Worm (Caenorhabditis elegans): ENCODE data around the gene nmur-1.

nmur-1 gene

DNA sequence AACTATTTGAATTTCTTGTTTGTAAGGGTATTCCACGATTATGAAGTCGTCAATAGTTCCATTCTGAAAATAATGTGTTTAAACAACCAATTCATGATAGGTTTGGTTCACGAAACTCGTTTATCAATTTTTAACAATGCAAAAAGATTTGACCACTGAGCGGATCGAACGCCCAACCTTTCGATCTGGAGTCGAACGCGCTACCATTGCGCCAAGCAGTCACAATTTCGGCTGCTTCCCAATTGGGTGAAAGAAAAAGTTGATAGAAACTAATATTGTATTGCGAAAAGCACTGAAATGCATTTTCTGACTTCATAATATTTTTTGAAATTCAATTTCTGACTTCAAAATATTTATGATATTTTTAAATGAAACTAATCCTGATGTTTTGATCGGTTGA, 35.8 kb upstream of the nmur-1 start:
- TF ChIP-seq duxl-1 (tag; optimal IDR thresholded peaks at IDR 0.05; ENCODE audit: poor library complexity) (peak; percentile 56), set-16 (GFP tag; IDR thresholded peaks at IDR 0.05) (no peak), F37D6.2 (tag; optimal IDR thresholded peaks at IDR 0.05) (no peak), nhr-6 (tag; optimal IDR thresholded peaks at IDR 0.05) (no peak), dmd-9 (GFP tag; IDR thresholded peaks at IDR 0.05) (no peak), Y75B8A.6 (GFP tag; IDR thresholded peaks at IDR 0.05) (no peak), ceh-44 (GFP tag; IDR thresholded peaks at IDR 0.05) (peak; percentile 73; the same call in 1 of the 2 replicates), nhr-41 (GFP tag; IDR thresholded peaks at IDR 0.05) (no peak), tag-97 (GFP tag; IDR thresholded peaks at IDR 0.05) (no peak), snpc-1.2 (GFP tag; IDR thresholded peaks at IDR 0.05) (no peak; the same call in 1 of the 2 replicates), tra-1 (GFP tag; IDR thresholded peaks at IDR 0.05) (no peak), dmd-6 (GFP tag; IDR thresholded peaks at IDR 0.05) (no peak), vab-7 (GFP tag; IDR thresholded peaks at IDR 0.05) (peak; percentile 64), nhr-25 (tag; optimal IDR thresholded peaks at IDR 0.05; ENCODE audit: borderline replicate concordance, insufficient read depth) (no peak), ceh-32 (tag; optimal IDR thresholded peaks at IDR 0.05; ENCODE audit: poor library complexity) (no peak), Y48G9A.11 (GFP tag; IDR thresholded peaks at IDR 0.05) (no peak), egl-43 (GFP tag; IDR thresholded peaks at IDR 0.05) (0 out of 2 replicates have a peak, but pooled peaks have one; percentile 47), ZK337.2 (GFP tag; IDR thresholded peaks at IDR 0.05) (no peak), Y105C5A.15 (GFP tag; IDR thresholded peaks at IDR 0.05) (0 out of 2 replicates have a peak, but pooled peaks have one; percentile 60), unc-130 (GFP tag; optimal IDR thresholded peaks at IDR 0.05) (no peak), lin-39 (tag; optimal IDR thresholded peaks at IDR 0.05) (no peak), gei-8 (GFP tag; optimal IDR thresholded peaks at IDR 0.05) (no peak), arid-1 (GFP tag; conservative IDR thresholded peaks at IDR 0.05) (0 out of 2 replicates have a peak, but pooled peaks have one; percentile 26), mxl-2 (GFP tag; conservative IDR thresholded peaks at IDR 0.05) (no peak), zfp-3 (GFP tag; conservative IDR thresholded peaks at IDR 0.05) (no peak), nhr-28 (tag; optimal IDR thresholded peaks at IDR 0.05) (no peak), ZK546.5 (tag; optimal IDR thresholded peaks at IDR 0.05) (no peak), jun-1 (tag; optimal IDR thresholded peaks at IDR 0.05) (no peak), zip-2 (tag; optimal IDR thresholded peaks at IDR 0.05) (no peak), egl-27 (tag; optimal IDR thresholded peaks at IDR 0.05) (no peak), lsy-2 (tag; optimal IDR thresholded peaks at IDR 0.05) (no peak), mep-1 (tag; optimal IDR thresholded peaks at IDR 0.05) (no peak), mdt-29 (GFP tag; IDR thresholded peaks at IDR 0.05) (no peak), ceh-62 (tag; optimal IDR thresholded peaks at IDR 0.05) (no peak), zfp-2 (tag; optimal IDR thresholded peaks at IDR 0.05) (no peak), ztf-11 (tag; optimal IDR thresholded peaks at IDR 0.05) (no peak), hlh-30 (tag; optimal IDR thresholded peaks at IDR 0.05; ENCODE audit: insufficient read depth) (peak; percentile 4), nhr-237 (tag; optimal IDR thresholded peaks at IDR 0.05) (no peak), hmg-1.1 (GFP tag; IDR thresholded peaks at IDR 0.05) (no peak), daf-12 (tag; optimal IDR thresholded peaks at IDR 0.05) (no peak), unc-39 (tag; optimal IDR thresholded peaks at IDR 0.05) (no peak), mes-2 (tag; optimal IDR thresholded peaks at IDR 0.05; ENCODE audit: poor library complexity, severe bottlenecking) (no peak), php-3 (GFP tag; IDR thresholded peaks at IDR 0.05) (no peak), zip-11 (GFP tag; IDR thresholded peaks at IDR 0.05) (no peak), nhr-48 (tag; optimal IDR thresholded peaks at IDR 0.05) (no peak), ces-1 (GFP tag; optimal IDR thresholded peaks at IDR 0.05) (no peak), fos-1 (tag; optimal IDR thresholded peaks at IDR 0.05) (no peak), F26F4.8 (GFP tag; conservative IDR thresholded peaks at IDR 0.05) (no peak), ztf-7 (tag; optimal IDR thresholded peaks at IDR 0.05) (no peak), mxl-3 (GFP tag; optimal IDR thresholded peaks at IDR 0.05) (no peak), dpl-1 (GFP tag; optimal IDR thresholded peaks at IDR 0.05) (no peak)
